Worm (Caenorhabditis elegans) whole organism, L1 larva: ENCODE results near the gene F22F7.3.
"Not testable (repeated sequence)": the region's sequence is repeated elsewhere in the genome, so short reads cannot be mapped to it uniquely, and the experiment has no call there.

ENCODE experiments used
- C34B4.2 ChIP-seq: sonication (generic microtip); optimal IDR thresholded peaks from 2 replicates; lab custom pipeline; 2017; ENCODE audit warnings: mild to moderate bottlenecking, missing genetic modification characterization, missing compliant biosample characterization
- ama-1 ChIP-seq: fragments of 150-350 bp; optimal IDR thresholded peaks from 2 replicates; lab custom pipeline; 2014
- blmp-1 ChIP-seq: fragments of 150-350 bp; optimal IDR thresholded peaks from 2 replicates; lab custom pipeline; 2014; ENCODE audit warnings: missing biosample characterization, missing genetic modification characterization
- ceh-63 ChIP-seq: fragments of 200-800 bp; sonication (Bioruptor generic); optimal IDR thresholded peaks from 2 replicates; lab custom pipeline; 2018; ENCODE audit warnings: mild to moderate bottlenecking, missing genetic modification characterization, missing compliant biosample characterization
- ceh-82 ChIP-seq, 3 experiments: fragments of 150-350 bp in 1 of 3; sonication (generic microtip) in 2 of 3; optimal IDR thresholded peaks; 2 replicates each; lab custom pipeline; 2014 to 2017; ENCODE audit warnings: missing biosample characterization in 3 of 3, missing genetic modification characterization in 3 of 3
- ceh-88 ChIP-seq: fragments of 200-800 bp; sonication (Bioruptor generic); IDR thresholded peaks from 2 replicates; pipeline ENCODE4 v1.3.6; 2022; ENCODE audit warnings: missing genetic modification characterization, missing compliant biosample characterization
- ces-1 ChIP-seq: fragments of 150-350 bp; optimal IDR thresholded peaks from 2 replicates; lab custom pipeline; 2014; ENCODE audit warnings: missing biosample characterization, missing genetic modification reagents, missing genetic modification characterization
- dpl-1 ChIP-seq, 3 experiments: fragments of 150-350 bp in 2 of 3; sonication (generic microtip) in 1 of 3; optimal IDR thresholded peaks; 2 replicates each; lab custom pipeline; 2014 to 2017; ENCODE audit warnings: missing biosample characterization in 3 of 3, missing genetic modification characterization in 3 of 3, missing genetic modification reagents in 3 of 3
- efl-1 ChIP-seq, 4 experiments: fragments of 150-350 bp; optimal IDR thresholded peaks in 3 of 4; peaks in 1 of 4; 1 replicate in 1 of 4; 2 replicates in 3 of 4; lab custom pipeline; 2014; ENCODE audit warnings: missing biosample characterization in 2 of 4, missing genetic modification characterization in 2 of 4, missing genetic modification reagents in 2 of 4
- elt-3 ChIP-seq, 6 experiments: fragments of 150-350 bp in 1 of 6; sonication (generic microtip); optimal IDR thresholded peaks; 2 replicates each; lab custom pipeline; 2017 to 2018; ENCODE audit warnings: missing biosample characterization in 6 of 6, missing genetic modification characterization in 6 of 6, inconsistent platforms in 1 of 6
- ets-5 ChIP-seq: fragments of 200-800 bp; sonication (Bioruptor generic); IDR thresholded peaks from 2 replicates; pipeline ENCODE4 v1.3.6; 2022; ENCODE audit warnings: missing genetic modification characterization, missing compliant biosample characterization
- fos-1 ChIP-seq: fragments of 150-350 bp; optimal IDR thresholded peaks from 2 replicates; lab custom pipeline; 2014; ENCODE audit warnings: missing biosample characterization, missing genetic modification characterization
- hpl-2 ChIP-seq: fragments of 150-350 bp; optimal IDR thresholded peaks from 2 replicates; lab custom pipeline; 2014; ENCODE audit warnings: missing biosample characterization, missing genetic modification reagents, missing genetic modification characterization
- lin-13 ChIP-seq: fragments of 150-350 bp; optimal IDR thresholded peaks from 2 replicates; lab custom pipeline; 2014; ENCODE audit warnings: missing biosample characterization, missing genetic modification reagents, missing genetic modification characterization
- lin-15B ChIP-seq: fragments of 150-350 bp; sonication (generic microtip); optimal IDR thresholded peaks from 3 replicates; lab custom pipeline; 2014; ENCODE audit warnings: missing biosample characterization, missing genetic modification characterization
- lin-35 ChIP-seq, 2 experiments: fragments of 150-350 bp; optimal IDR thresholded peaks; 2 replicates each; lab custom pipeline; 2014; ENCODE audit warnings: missing biosample characterization in 2 of 2, missing genetic modification characterization in 2 of 2, missing genetic modification reagents in 2 of 2
- lsy-2 ChIP-seq, 2 experiments: fragments of 150-350 bp; optimal IDR thresholded peaks; 2 replicates each; lab custom pipeline; 2014; ENCODE audit warnings: missing biosample characterization in 2 of 2, missing genetic modification characterization in 2 of 2
- mep-1 ChIP-seq: fragments of 150-350 bp; optimal IDR thresholded peaks from 2 replicates; lab custom pipeline; 2014; ENCODE audit warnings: missing biosample characterization, missing genetic modification characterization
- nhr-19 ChIP-seq: fragments of 200-800 bp; sonication (Bioruptor generic); conservative IDR thresholded peaks from 2 replicates; pipeline ENCODE4 v1.3.6; 2022; ENCODE audit warnings: missing genetic modification characterization, missing compliant biosample characterization
- nhr-20 ChIP-seq: sonication (generic microtip); optimal IDR thresholded peaks from 2 replicates; lab custom pipeline; 2016; ENCODE audit warnings: mild to moderate bottlenecking, missing genetic modification characterization, missing compliant biosample characterization
- nhr-28 ChIP-seq: fragments of 150-350 bp; optimal IDR thresholded peaks from 2 replicates; lab custom pipeline; 2014; ENCODE audit warnings: missing biosample characterization, missing genetic modification characterization
- nhr-47 ChIP-seq: sonication (generic microtip); optimal IDR thresholded peaks from 2 replicates; lab custom pipeline; 2016; ENCODE audit warnings: mild to moderate bottlenecking, missing genetic modification characterization, moderate library complexity, missing compliant biosample characterization
- nhr-71 ChIP-seq: sonication (generic microtip); optimal IDR thresholded peaks from 2 replicates; lab custom pipeline; 2016; ENCODE audit warnings: mild to moderate bottlenecking, missing genetic modification characterization, moderate library complexity, missing compliant biosample characterization
- nhr-76 ChIP-seq: sonication (generic microtip); optimal IDR thresholded peaks from 2 replicates; lab custom pipeline; 2017; ENCODE audit warnings: missing biosample characterization, missing genetic modification characterization
- nhr-77 ChIP-seq: fragments of 150-350 bp; optimal IDR thresholded peaks from 2 replicates; lab custom pipeline; 2014; ENCODE audit warnings: missing biosample characterization, missing genetic modification characterization
- nhr-84 ChIP-seq: sonication (generic microtip); optimal IDR thresholded peaks from 2 replicates; lab custom pipeline; 2017; ENCODE audit warnings: missing biosample characterization, missing genetic modification characterization
- nhr-85 ChIP-seq: sonication (generic microtip); peaks from one replicate; lab custom pipeline; 2016; ENCODE audit warnings: missing genetic modification characterization, inconsistent platforms, missing compliant biosample characterization
- pax-3 ChIP-seq: fragments of 200-800 bp; sonication (Bioruptor generic); optimal IDR thresholded peaks from 2 replicates; lab custom pipeline; 2018; ENCODE audit warnings: mild to moderate bottlenecking, missing genetic modification characterization, moderate library complexity, missing compliant biosample characterization
- pqm-1 ChIP-seq: sonication (generic microtip); optimal IDR thresholded peaks from 3 replicates; lab custom pipeline; 2017; ENCODE audit warnings: missing biosample characterization, missing genetic modification characterization
- rnt-1 ChIP-seq: sonication (generic microtip); optimal IDR thresholded peaks from 2 replicates; lab custom pipeline; 2016; ENCODE audit warnings: mild to moderate bottlenecking, missing genetic modification characterization, moderate library complexity, missing compliant biosample characterization
- snu-23 ChIP-seq: sonication (generic microtip); optimal IDR thresholded peaks from 2 replicates; lab custom pipeline; 2016; ENCODE audit warnings: missing genetic modification characterization, missing compliant biosample characterization
- tbx-2 ChIP-seq: sonication (generic microtip); optimal IDR thresholded peaks from 2 replicates; lab custom pipeline; 2016; ENCODE audit warnings: missing genetic modification characterization, missing compliant biosample characterization
- tlp-1 ChIP-seq: fragments of 150-350 bp; optimal IDR thresholded peaks from 2 replicates; lab custom pipeline; 2014; ENCODE audit warnings: missing biosample characterization, missing genetic modification characterization
- unc-86 ChIP-seq: sonication (generic microtip); optimal IDR thresholded peaks from 2 replicates; lab custom pipeline; 2016; ENCODE audit warnings: missing genetic modification characterization, missing compliant biosample characterization
- zip-4 ChIP-seq: fragments of 200-800 bp; sonication (Bioruptor generic); optimal IDR thresholded peaks from 2 replicates; lab custom pipeline; 2018; ENCODE audit warnings: mild to moderate bottlenecking, missing genetic modification characterization, moderate library complexity, missing compliant biosample characterization
- ztf-11 ChIP-seq, 2 experiments: sonication (generic microtip); optimal IDR thresholded peaks; 2 replicates each; lab custom pipeline; 2016 to 2017; ENCODE audit warnings: missing genetic modification characterization in 2 of 2, missing biosample characterization in 1 of 2, missing compliant biosample characterization in 1 of 2
- ztf-4 ChIP-seq: fragments of 150-350 bp; optimal IDR thresholded peaks from 2 replicates; lab custom pipeline; 2014; ENCODE audit warnings: missing biosample characterization, missing genetic modification characterization

The F22F7.3 gene

DNA sequence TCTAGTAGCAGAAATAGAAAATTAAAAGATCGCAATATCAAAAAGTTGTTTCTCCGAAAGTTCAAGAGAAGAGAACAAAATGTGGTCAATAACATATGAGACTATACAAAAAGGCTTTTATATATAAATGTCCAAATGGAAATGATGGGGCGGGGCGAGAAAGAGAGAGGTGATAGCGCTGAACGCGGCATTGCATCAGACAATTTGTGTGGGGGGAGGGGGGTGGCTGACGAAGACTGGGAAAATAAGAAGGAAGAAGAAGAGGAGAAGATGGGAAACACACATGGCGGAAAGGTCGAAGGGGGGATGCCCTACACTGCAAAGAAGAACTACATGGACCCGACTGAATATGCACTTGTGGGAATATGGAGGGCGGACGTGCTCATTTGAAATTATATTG is 24.9 kb downstream of the F22F7.3 start (continued):
- TF ChIP-seq ceh-63 (GFP tag; lab: Kevin White, UChicago): no peak
- TF ChIP-seq pqm-1: no peak
- no peak for TF ChIP-seq nhr-77 (tag; lab: Kevin White, UChicago)
- no peak for TF ChIP-seq ztf-11 (tag; optimal IDR thresholded peaks at IDR 0.05; lab: Kevin White, UChicago)
- TF ChIP-seq C34B4.2 (tag; lab: Kevin White, UChicago): no peak
- peak in 1 of 2 experiments; percentile 44 for TF ChIP-seq lsy-2 (tag; optimal IDR thresholded peaks at IDR 0.05; lab: Kevin White, UChicago)
- no peak for TF ChIP-seq nhr-76
- TF ChIP-seq snu-23 (GFP tag; lab: Kevin White, UChicago): peak; percentile 7

- TF ChIP-seq blmp-1 (tag; lab: Kevin White, UChicago) (peak; percentile 66), nhr-20 (peak; percentile 12), nhr-85 (no peak), ceh-82 (tag; optimal IDR thresholded peaks at IDR 0.05; lab: Kevin White, UChicago) (no peak)
Measured at ce11 chrV:2137010-2137409, 26.5 kb downstream of the F22F7.3 start.

DNA sequence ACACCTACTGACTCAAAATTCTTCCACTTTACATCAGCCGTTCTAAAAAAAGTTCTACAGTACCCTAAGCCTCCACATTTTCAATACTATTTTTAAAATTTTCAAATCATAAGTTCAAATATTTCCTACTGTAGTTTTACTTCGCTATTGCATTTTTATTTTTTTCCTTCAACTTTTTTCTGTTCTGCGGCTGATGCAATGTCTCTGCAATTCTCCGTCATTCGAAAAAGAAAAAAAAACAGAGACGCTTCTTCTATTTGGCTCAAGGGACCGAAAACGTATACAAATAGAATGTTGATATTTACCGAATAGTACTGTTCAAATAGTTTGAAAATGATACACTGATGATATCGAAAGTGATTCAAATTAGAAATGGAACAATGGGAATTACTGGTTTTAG is 27.8 kb downstream of the F22F7.3 start:
- TF ChIP-seq unc-86 (tag; lab: Kevin White, UChicago) (no peak), ztf-11 (tag; optimal IDR thresholded peaks at IDR 0.05; lab: Kevin White, UChicago) (no peak), mep-1 (tag; lab: Kevin White, UChicago) (no peak), dpl-1 (GFP tag; optimal IDR thresholded peaks at IDR 0.05; lab: Kevin White, UChicago) (no peak), nhr-19 (GFP tag; lab: Robert Waterston, UW) (no peak), lsy-2 (tag; optimal IDR thresholded peaks at IDR 0.05; lab: Kevin White, UChicago) (peak in 1 of 2 experiments; percentile 71), fos-1 (tag; lab: Kevin White, UChicago) (no peak), rnt-1 (tag; lab: Kevin White, UChicago) (peak; percentile 67)

ce11 chrV:2139918-2140317 is 29.4 kb downstream of the F22F7.3 start, which contains the start of gene F22F7.7:
Gene F22F7.7 (minus strand): TSS chrV:2140042.
- TF ChIP-seq dpl-1 (GFP tag; optimal IDR thresholded peaks at IDR 0.05; lab: Kevin White, UChicago) (no peak), pax-3 (tag; lab: Kevin White, UChicago) (no peak), ztf-4 (tag; lab: Kevin White, UChicago) (no peak), zip-4 (no peak), ets-5 (GFP tag; lab: Robert Waterston, UW) (no peak), ama-1 (lab: Kevin White, UChicago) (no peak), ceh-88 (GFP tag; lab: Robert Waterston, UW) (no peak), ceh-82 (tag; optimal IDR thresholded peaks at IDR 0.05; lab: Kevin White, UChicago) (no peak), tlp-1 (tag; lab: Kevin White, UChicago) (no peak), nhr-84 (tag; lab: Kevin White, UChicago) (no peak), lin-35 (GFP tag; optimal IDR thresholded peaks at IDR 0.05; lab: Kevin White, UChicago) (no peak), elt-3 (tag; optimal IDR thresholded peaks at IDR 0.05; lab: Kevin White, UChicago) (no peak), nhr-28 (tag; lab: Kevin White, UChicago) (no peak), lin-15B (tag; lab: Kevin White, UChicago) (no peak), tbx-2 (tag; lab: Kevin White, UChicago) (no peak)

DNA sequence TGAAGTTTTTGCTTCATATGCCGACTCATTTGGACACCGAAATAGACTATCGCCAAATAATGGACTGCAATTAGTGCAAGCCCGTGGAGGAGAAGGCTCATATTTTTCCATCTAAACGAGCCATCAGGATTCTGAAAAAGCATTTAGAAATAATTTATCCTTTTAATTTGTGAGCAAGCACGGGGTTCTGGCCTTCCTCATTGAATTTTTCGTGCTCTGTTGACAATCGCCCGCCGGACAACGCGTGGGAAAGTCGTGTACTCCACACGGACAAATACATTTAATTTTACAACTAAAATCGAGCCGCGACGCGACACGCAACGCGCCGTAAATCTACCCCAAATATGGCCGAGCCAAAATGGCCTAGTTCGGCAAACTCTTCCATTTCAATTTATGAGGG is 33.9 kb downstream of the F22F7.3 start, which contains the start of gene F22F7.12:
F22F7.12 (minus strand) TSS at position 101 of the 400 bp plus-strand sequence.
- not testable (repeated sequence) for TF ChIP-seq hpl-2 (GFP tag; lab: Kevin White, UChicago); nhr-71 (tag; lab: Kevin White, UChicago); snu-23 (GFP tag; lab: Kevin White, UChicago)

DNA sequence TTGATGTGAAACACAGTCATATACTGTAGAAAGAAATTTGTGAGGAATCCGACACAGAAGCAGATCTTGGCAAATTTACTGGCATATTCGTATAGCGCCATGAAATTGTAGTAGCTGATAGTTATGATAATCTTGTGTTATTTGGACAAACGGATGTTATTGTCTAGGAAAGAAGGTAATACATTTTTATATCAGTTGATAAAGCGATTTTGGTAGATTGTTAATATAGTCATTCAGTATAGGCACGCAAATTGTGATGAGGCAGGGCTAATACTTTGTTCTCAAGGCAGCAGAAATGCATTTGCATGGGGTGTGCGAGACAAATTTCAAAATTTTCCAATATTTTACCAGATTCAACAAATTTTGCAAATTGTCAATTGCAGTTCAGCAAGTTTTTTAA is 35.6 kb downstream of the F22F7.3 start, which contains the start of gene str-52:
str-52 (minus strand) TSS at position 101 of the 400 bp plus-strand sequence.
- no peak for TF ChIP-seq nhr-47 (tag; lab: Kevin White, UChicago)
- no peak for TF ChIP-seq efl-1 (optimal IDR thresholded peaks at IDR 0.05; lab: Kevin White, UChicago)
- TF ChIP-seq efl-1 (GFP tag; optimal IDR thresholded peaks at IDR 0.05 in 1 of 2; lab: Kevin White, UChicago): peak in 1 of 2 experiments; percentile 28
- no peak for TF ChIP-seq lin-13 (GFP tag; lab: Kevin White, UChicago)
- no peak for TF ChIP-seq ces-1 (GFP tag; lab: Kevin White, UChicago)
